Fruit fly (Drosophila melanogaster) whole organism, embryonic: Measurements from ENCODE around the gene lawc.
A peak's percentile ranks its signal among the peaks of the same experiment; 100 is the strongest.

Source experiments
- Atf-2 ChIP-seq: fragments of 200-800 bp; sonication (Bioruptor generic); optimal IDR thresholded peaks from 2 replicates; lab custom pipeline; 2016; ENCODE audit warnings: missing biosample characterization, missing genetic modification characterization
- CG10147 ChIP-seq: fragments of 200-800 bp; sonication (Bioruptor generic); optimal IDR thresholded peaks from 2 replicates; lab custom pipeline; 2019; ENCODE audit warnings: missing biosample characterization, mild to moderate bottlenecking, missing genetic modification characterization, moderate library complexity
- CG10543 ChIP-seq: fragments of 200-800 bp; sonication (Bioruptor generic); optimal IDR thresholded peaks from 3 replicates; lab custom pipeline; 2017; ENCODE audit warnings: missing biosample characterization, mild to moderate bottlenecking, missing genetic modification characterization, moderate library complexity
- CG10654 ChIP-seq: fragments of 200-800 bp; sonication (Bioruptor generic); optimal IDR thresholded peaks from 2 replicates; lab custom pipeline; 2016; ENCODE audit warnings: missing biosample characterization, missing genetic modification characterization
- CG13123 ChIP-seq: fragments of 200-800 bp; sonication (Bioruptor generic); optimal IDR thresholded peaks from 2 replicates; lab custom pipeline; 2016; ENCODE audit warnings: missing biosample characterization, missing genetic modification characterization
- CG13287 ChIP-seq: fragments of 200-800 bp; sonication (Bioruptor generic); IDR thresholded peaks from 2 replicates; pipeline ENCODE4 v1.3.6; 2022; ENCODE audit warnings: missing biosample characterization, missing genetic modification characterization; ENCODE audit not compliant: partially characterized antibody
- CG13296 ChIP-seq: fragments of 200-800 bp; sonication (Bioruptor generic); optimal IDR thresholded peaks from 3 replicates; lab custom pipeline; 2018; ENCODE audit warnings: missing biosample characterization, mild to moderate bottlenecking, missing genetic modification characterization
- CG13424 ChIP-seq: fragments of 200-800 bp; sonication (Bioruptor generic); optimal IDR thresholded peaks from 2 replicates; lab custom pipeline; 2019; ENCODE audit warnings: missing biosample characterization, mild to moderate bottlenecking, missing genetic modification characterization, moderate library complexity
- CG15011 ChIP-seq: fragments of 200-800 bp; sonication (Bioruptor generic); optimal IDR thresholded peaks from 3 replicates; lab custom pipeline; 2018; ENCODE audit warnings: missing biosample characterization, mild to moderate bottlenecking, missing genetic modification characterization
- CG17385 ChIP-seq: fragments of 200-800 bp; sonication (Bioruptor generic); optimal IDR thresholded peaks from 3 replicates; lab custom pipeline; 2018; ENCODE audit warnings: missing biosample characterization, mild to moderate bottlenecking, missing genetic modification characterization
- CG2116 ChIP-seq: fragments of 200-800 bp; sonication (Bioruptor generic); optimal IDR thresholded peaks from 3 replicates; lab custom pipeline; 2018; ENCODE audit warnings: missing biosample characterization, mild to moderate bottlenecking, missing genetic modification characterization
- CG2678 ChIP-seq: fragments of 200-800 bp; sonication (Bioruptor generic); optimal IDR thresholded peaks from 3 replicates; lab custom pipeline; 2019; ENCODE audit warnings: missing biosample characterization, mild to moderate bottlenecking, missing genetic modification characterization, moderate library complexity
- CG2875 ChIP-seq: fragments of 200-800 bp; sonication (Bioruptor generic); optimal IDR thresholded peaks from 2 replicates; lab custom pipeline; 2017; ENCODE audit warnings: missing biosample characterization, mild to moderate bottlenecking, missing genetic modification characterization, missing genetic modification reagents
- CG32767 ChIP-seq: fragments of 200-800 bp; sonication (Bioruptor generic); IDR thresholded peaks from 2 replicates; pipeline ENCODE4 v1.3.6; 2022; ENCODE audit warnings: missing biosample characterization, missing genetic modification characterization
- CG33557 ChIP-seq: fragments of 200-800 bp; sonication (Bioruptor generic); optimal IDR thresholded peaks from 2 replicates; lab custom pipeline; 2019; ENCODE audit warnings: missing biosample characterization, mild to moderate bottlenecking, missing genetic modification characterization, moderate library complexity
- CG6683 ChIP-seq: fragments of 200-800 bp; sonication (Bioruptor generic); optimal IDR thresholded peaks from 2 replicates; lab custom pipeline; 2017; ENCODE audit warnings: missing biosample characterization, mild to moderate bottlenecking, missing genetic modification characterization, missing genetic modification reagents
- CG6813 ChIP-seq: fragments of 200-800 bp; sonication (Bioruptor generic); optimal IDR thresholded peaks from 2 replicates; lab custom pipeline; 2017; ENCODE audit warnings: missing biosample characterization, missing genetic modification characterization, mild to moderate bottlenecking, moderate library complexity, missing genetic modification reagents
- CG7963 ChIP-seq: fragments of 200-800 bp; sonication (Bioruptor generic); IDR thresholded peaks from 3 replicates; pipeline ENCODE4 v1.3.6; 2022; ENCODE audit warnings: missing biosample characterization, missing genetic modification characterization; ENCODE audit not compliant: partially characterized antibody
- CG8924 ChIP-seq: fragments of 200-800 bp; optimal IDR thresholded peaks from 3 replicates; lab custom pipeline; 2019; ENCODE audit warnings: missing biosample characterization, mild to moderate bottlenecking, missing genetic modification characterization, moderate library complexity
- CG9215 ChIP-seq: fragments of 200-800 bp; sonication (Bioruptor generic); IDR thresholded peaks from 2 replicates; pipeline ENCODE4 v1.3.6; 2022; ENCODE audit warnings: missing biosample characterization, missing genetic modification characterization
- CG9727 ChIP-seq: fragments of 200-800 bp; sonication (Bioruptor generic); optimal IDR thresholded peaks from 3 replicates; lab custom pipeline; 2017; ENCODE audit warnings: missing biosample characterization, mild to moderate bottlenecking, missing genetic modification characterization
- Hmr ChIP-seq: fragments of 200-800 bp; sonication (Bioruptor generic); optimal IDR thresholded peaks from 3 replicates; lab custom pipeline; 2017; ENCODE audit warnings: mild to moderate bottlenecking, missing biosample characterization, missing genetic modification reagents, missing genetic modification characterization
- Jarid2 ChIP-seq: fragments of 200-800 bp; sonication (Bioruptor generic); optimal IDR thresholded peaks from 3 replicates; lab custom pipeline; 2017; ENCODE audit warnings: mild to moderate bottlenecking, missing biosample characterization, missing genetic modification reagents, missing genetic modification characterization
- MBD-R2 ChIP-seq: fragments of 200-800 bp; sonication (Bioruptor generic); IDR thresholded peaks from 2 replicates; pipeline ENCODE4 v1.3.6; 2022; ENCODE audit warnings: missing biosample characterization, missing genetic modification characterization
- MESR4 ChIP-seq: fragments of 200-800 bp; sonication (Bioruptor generic); optimal IDR thresholded peaks from 2 replicates; lab custom pipeline; 2018; ENCODE audit warnings: missing biosample characterization, mild to moderate bottlenecking, missing genetic modification characterization, moderate library complexity
- Mad ChIP-seq: fragments of 200-800 bp; sonication (Bioruptor generic); optimal IDR thresholded peaks from 2 replicates; lab custom pipeline; 2016; ENCODE audit warnings: missing biosample characterization, missing genetic modification characterization
- Meics ChIP-seq: fragments of 200-800 bp; sonication (Bioruptor generic); optimal IDR thresholded peaks from 2 replicates; lab custom pipeline; 2017; ENCODE audit warnings: missing biosample characterization, mild to moderate bottlenecking, missing genetic modification characterization
- Rx ChIP-seq: fragments of 200-800 bp; sonication (Bioruptor generic); IDR thresholded peaks from 2 replicates; pipeline ENCODE4 v1.3.6; 2022; ENCODE audit warnings: missing biosample characterization, missing genetic modification characterization
- YL-1 ChIP-seq: fragments of 200-800 bp; sonication (Bioruptor generic); optimal IDR thresholded peaks from 3 replicates; lab custom pipeline; 2017; ENCODE audit warnings: missing biosample characterization, mild to moderate bottlenecking, missing genetic modification characterization
- al ChIP-seq: fragments of 200-800 bp; sonication (Bioruptor generic); IDR thresholded peaks from 2 replicates; pipeline ENCODE4 v1.3.6; 2022; ENCODE audit warnings: missing biosample characterization, missing genetic modification characterization
- ato ChIP-seq: fragments of 200-800 bp; sonication (Bioruptor generic); IDR thresholded peaks from 2 replicates; pipeline ENCODE4 v1.3.6; 2022; ENCODE audit warnings: missing biosample characterization, missing genetic modification characterization; ENCODE audit not compliant: partially characterized antibody
- az2 ChIP-seq: fragments of 200-800 bp; sonication (Bioruptor generic); optimal IDR thresholded peaks from 3 replicates; lab custom pipeline; 2016; ENCODE audit warnings: missing biosample characterization, missing genetic modification characterization
- caup ChIP-seq: fragments of 200-800 bp; sonication (Bioruptor generic); optimal IDR thresholded peaks from 3 replicates; lab custom pipeline; 2017; ENCODE audit warnings: missing biosample characterization, mild to moderate bottlenecking, missing genetic modification characterization, moderate library complexity; ENCODE audit not compliant: severe bottlenecking
- danr ChIP-seq: fragments of 200-800 bp; sonication (Bioruptor generic); IDR thresholded peaks from 2 replicates; pipeline ENCODE4 v1.3.6; 2022; ENCODE audit warnings: missing biosample characterization, missing genetic modification characterization
- en ChIP-seq: fragments of 200-800 bp; sonication (Bioruptor generic); optimal IDR thresholded peaks from 2 replicates; lab custom pipeline; 2016; ENCODE audit warnings: missing biosample characterization, missing genetic modification characterization
- ftz-f1 ChIP-seq: fragments of 200-800 bp; sonication (Bioruptor generic); optimal IDR thresholded peaks from 2 replicates; lab custom pipeline; 2016; ENCODE audit warnings: missing biosample characterization, missing genetic modification characterization
- hkb ChIP-seq, 2 experiments: fragments of 200-800 bp in 1 of 2; fragments of >200 bp in 1 of 2; sonication (Bioruptor generic) in 1 of 2; IDR thresholded peaks in 1 of 2; optimal IDR thresholded peaks in 1 of 2; 2 replicates each; pipeline versions ENCODE4 v1.3.6 to Lab custom; 2017 to 2022; ENCODE audit warnings: missing biosample characterization in 1 of 2, missing genetic modification characterization in 1 of 2
- inv ChIP-seq: fragments of 200-800 bp; sonication (Bioruptor generic); IDR thresholded peaks from 2 replicates; pipeline ENCODE4 v1.3.6; 2022; ENCODE audit warnings: missing biosample characterization, missing genetic modification characterization; ENCODE audit not compliant: partially characterized antibody
- kah ChIP-seq: fragments of 200-800 bp; sonication (Bioruptor generic); optimal IDR thresholded peaks from 2 replicates; lab custom pipeline; 2018; ENCODE audit warnings: missing biosample characterization, mild to moderate bottlenecking, missing genetic modification characterization
- klu ChIP-seq: fragments of 200-800 bp; sonication (Bioruptor generic); IDR thresholded peaks from 2 replicates; pipeline ENCODE4 v1.3.6; 2022; ENCODE audit warnings: missing biosample characterization, missing genetic modification characterization
- luna ChIP-seq: fragments of 200-800 bp; sonication (Bioruptor generic); optimal IDR thresholded peaks from 2 replicates; lab custom pipeline; 2016; ENCODE audit warnings: missing biosample characterization, missing genetic modification characterization
- nom ChIP-seq: fragments of 200-800 bp; sonication (Bioruptor generic); optimal IDR thresholded peaks from 2 replicates; lab custom pipeline; 2017; ENCODE audit warnings: missing biosample characterization, missing genetic modification characterization, mild to moderate bottlenecking, moderate library complexity, missing genetic modification reagents
- pan ChIP-seq, 4 experiments: fragments of >200 bp in 3 of 4; fragments of 200-800 bp in 1 of 4; sonication (Bioruptor generic) in 1 of 4; optimal IDR thresholded peaks in 3 of 4; IDR thresholded peaks in 1 of 4; 2 replicates each; pipeline versions ENCODE4 v1.3.6 to Lab custom; 2017 to 2022; ENCODE audit warnings: missing biosample characterization in 2 of 4, missing genetic modification characterization in 2 of 4, mixed read lengths in 1 of 4
- salm ChIP-seq: fragments of 200-800 bp; sonication (Bioruptor generic); optimal IDR thresholded peaks from 2 replicates; lab custom pipeline; 2018; ENCODE audit warnings: missing biosample characterization, mild to moderate bottlenecking, missing genetic modification characterization
- schlank ChIP-seq: fragments of 200-800 bp; sonication (Bioruptor generic); optimal IDR thresholded peaks from 2 replicates; lab custom pipeline; 2018; ENCODE audit warnings: missing biosample characterization, mild to moderate bottlenecking, missing genetic modification characterization
- sens ChIP-seq: fragments of 200-800 bp; sonication (Bioruptor generic); peaks from one replicate; lab custom pipeline; 2016; ENCODE audit warnings: missing biosample characterization, missing genetic modification characterization
- trem ChIP-seq: fragments of 200-800 bp; optimal IDR thresholded peaks from 3 replicates; lab custom pipeline; 2019; ENCODE audit warnings: missing biosample characterization, mild to moderate bottlenecking, missing genetic modification characterization, moderate library complexity
- wek ChIP-seq: fragments of 200-800 bp; sonication (Bioruptor generic); optimal IDR thresholded peaks from 3 replicates; lab custom pipeline; 2018; ENCODE audit warnings: missing biosample characterization, mild to moderate bottlenecking, missing genetic modification characterization, moderate library complexity

Gene lawc

DNA sequence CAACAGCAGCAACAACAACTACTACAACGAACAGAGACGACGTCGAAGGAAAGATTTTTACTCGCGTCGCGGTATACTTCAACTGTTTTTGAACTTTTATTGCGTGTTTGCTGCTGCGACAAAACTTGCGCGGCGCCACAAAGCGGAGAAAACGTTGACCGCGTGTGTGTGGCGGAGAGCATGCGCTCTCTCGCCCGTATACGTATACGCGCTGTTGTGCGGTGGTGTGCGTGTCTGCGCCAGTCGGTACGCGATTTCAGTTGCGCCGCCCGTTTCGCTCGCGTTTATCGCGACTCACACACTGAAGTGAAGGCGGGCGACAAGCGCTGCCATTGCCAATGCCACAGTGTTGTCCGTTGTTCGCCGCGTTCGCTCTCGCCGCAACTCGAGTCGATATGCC lies 1.7 kb downstream of the lawc start (continued):
- TF ChIP-seq CG6813 (GFP tag; lab: Kevin White, UChicago) (peak; percentile 51), ato (GFP tag; lab: Robert Waterston, UW) (no peak), CG2875 (GFP tag; lab: Kevin White, UChicago) (no peak), en (no peak), al (peak; percentile 53), CG10543 (GFP tag; lab: Kevin White, UChicago) (peak; percentile 94), CG9727 (GFP tag; lab: Kevin White, UChicago) (peak; percentile 32), Hmr (GFP tag; lab: Kevin White, UChicago) (peak; percentile 65), MBD-R2 (GFP tag; lab: Robert Waterston, UW) (peak; percentile 57), Rx (GFP tag; lab: Robert Waterston, UW) (no peak), danr (GFP tag; lab: Robert Waterston, UW) (no peak), luna (GFP tag; lab: Kevin White, UChicago) (no peak), ftz-f1 (GFP tag; lab: Kevin White, UChicago) (peak; percentile 32), inv (GFP tag; lab: Robert Waterston, UW) (no peak), CG13424 (tag; lab: Kevin White, UChicago) (peak; percentile 34), CG8924 (tag; lab: Kevin White, UChicago) (peak; percentile 70), MESR4 (GFP tag; lab: Kevin White, UChicago) (peak; percentile 8), Jarid2 (GFP tag; lab: Kevin White, UChicago) (no peak), az2 (GFP tag; lab: Kevin White, UChicago) (no peak), hkb (optimal IDR thresholded peaks at IDR 0.05; lab: Kevin White, UChicago) (no peak), hkb (GFP tag; IDR thresholded peaks at IDR 0.05; lab: Robert Waterston, UW) (peak; percentile 72), salm (tag; lab: Kevin White, UChicago) (peak; percentile 34), Mad (no peak), Meics (GFP tag; lab: Kevin White, UChicago) (peak; percentile 57), pan (optimal IDR thresholded peaks at IDR 0.05; lab: Kevin White, UChicago) (no peak), pan (GFP tag; optimal IDR thresholded peaks at IDR 0.05 in 1 of 2, IDR thresholded peaks at IDR 0.05 in 1 of 2) (peak in 1 of 2 experiments; percentile 69), sens (GFP tag; lab: Kevin White, UChicago) (peak; percentile 66), CG33557 (GFP tag; lab: Kevin White, UChicago) (peak; percentile 34), klu (GFP tag; lab: Robert Waterston, UW) (no peak), schlank (tag; lab: Kevin White, UChicago) (peak; percentile 78), CG10654 (no peak), caup (GFP tag; lab: Kevin White, UChicago) (peak; percentile 72), CG6683 (GFP tag; lab: Kevin White, UChicago) (peak; percentile 57), CG32767 (peak; percentile 73; the same call in 1 of the 2 replicates), kah (GFP tag; lab: Kevin White, UChicago) (peak; percentile 55), CG7963 (GFP tag; lab: Robert Waterston, UW) (no peak), CG13296 (GFP tag; lab: Kevin White, UChicago) (peak; percentile 86), YL-1 (GFP tag; lab: Kevin White, UChicago) (peak; percentile 33), trem (tag; lab: Kevin White, UChicago) (no peak), CG13123 (GFP tag; lab: Kevin White, UChicago) (no peak), nom (GFP tag; lab: Kevin White, UChicago) (peak; percentile 88), CG2116 (peak; percentile 9), CG15011 (GFP tag; lab: Kevin White, UChicago) (no peak), CG9215 (GFP tag; lab: Robert Waterston, UW) (no peak; the same call in 1 of the 2 replicates), CG17385 (peak; percentile 83), CG2678 (tag; lab: Kevin White, UChicago) (peak; percentile 51), Atf-2 (GFP tag; lab: Kevin White, UChicago) (no peak), CG13287 (0 out of 2 replicates have a peak, but pooled peaks have one; percentile 14), wek (GFP tag; lab: Kevin White, UChicago) (peak; percentile 61), CG10147 (peak; percentile 92)
